Fruit fly (Drosophila melanogaster) whole organism, embryonic: ENCODE measurements around the gene VhaAC39-1.

Experiments
- Bgb ChIP-seq: fragments of 200-800 bp; sonication (Bioruptor generic); IDR thresholded peaks from 2 replicates; pipeline ENCODE4 v1.3.6; 2022; ENCODE audit warnings: missing biosample characterization, missing genetic modification characterization; ENCODE audit not compliant: partially characterized antibody
- CG10267 ChIP-seq: fragments of 200-800 bp; sonication (Bioruptor generic); optimal IDR thresholded peaks from 2 replicates; lab custom pipeline; 2018; ENCODE audit warnings: missing biosample characterization, mild to moderate bottlenecking, missing genetic modification characterization, moderate library complexity
- CG10979 ChIP-seq: fragments of 200-800 bp; sonication (Bioruptor generic); optimal IDR thresholded peaks from 2 replicates; lab custom pipeline; 2018; ENCODE audit warnings: missing biosample characterization, mild to moderate bottlenecking, missing genetic modification characterization, moderate library complexity
- CG11093 ChIP-seq: fragments of 200-800 bp; sonication (Bioruptor generic); IDR thresholded peaks from 3 replicates; pipeline ENCODE4 v1.3.6; 2022; ENCODE audit warnings: missing biosample characterization, missing genetic modification characterization
- CG12299 ChIP-seq: fragments of 200-800 bp; sonication (Bioruptor generic); optimal IDR thresholded peaks from 2 replicates; lab custom pipeline; 2018; ENCODE audit warnings: missing biosample characterization, mild to moderate bottlenecking, missing genetic modification characterization
- CG15269 ChIP-seq: fragments of 200-800 bp; sonication (Bioruptor generic); optimal IDR thresholded peaks from 2 replicates; lab custom pipeline; 2018; ENCODE audit warnings: missing biosample characterization, mild to moderate bottlenecking, missing genetic modification characterization, moderate library complexity
- CG15696 ChIP-seq: fragments of 200-800 bp; sonication (Bioruptor generic); optimal IDR thresholded peaks from 2 replicates; lab custom pipeline; 2019; ENCODE audit warnings: missing biosample characterization, mild to moderate bottlenecking, missing genetic modification characterization, moderate library complexity
- CG17385 ChIP-seq: fragments of 200-800 bp; sonication (Bioruptor generic); optimal IDR thresholded peaks from 3 replicates; lab custom pipeline; 2018; ENCODE audit warnings: missing biosample characterization, mild to moderate bottlenecking, missing genetic modification characterization
- CG2120 ChIP-seq: fragments of 200-800 bp; sonication (Bioruptor generic); optimal IDR thresholded peaks from 3 replicates; lab custom pipeline; 2016; ENCODE audit warnings: missing biosample characterization, missing genetic modification characterization
- CG32532 ChIP-seq: fragments of 200-800 bp; sonication (Bioruptor generic); IDR thresholded peaks from 2 replicates; pipeline ENCODE4 v1.3.6; 2022; ENCODE audit warnings: missing biosample characterization, missing genetic modification characterization
- CG3281 ChIP-seq: fragments of 200-800 bp; sonication (Bioruptor generic); optimal IDR thresholded peaks from 3 replicates; lab custom pipeline; 2017; ENCODE audit warnings: missing biosample characterization, mild to moderate bottlenecking, missing genetic modification characterization
- CG34422 ChIP-seq: fragments of 200-800 bp; sonication (Bioruptor generic); IDR thresholded peaks from 3 replicates; pipeline ENCODE4 v1.3.6; 2022; ENCODE audit warnings: missing biosample characterization, missing genetic modification characterization
- CG6175 ChIP-seq: fragments of 200-800 bp; sonication (Bioruptor generic); IDR thresholded peaks from 3 replicates; pipeline ENCODE4 v1.3.6; 2022; ENCODE audit warnings: missing biosample characterization, missing genetic modification characterization
- CG6689 ChIP-seq: fragments of 200-800 bp; sonication (Bioruptor generic); IDR thresholded peaks from 2 replicates; pipeline ENCODE4 v1.3.6; 2022; ENCODE audit warnings: missing biosample characterization, missing genetic modification characterization
- CG7271 ChIP-seq: fragments of 200-800 bp; sonication (Bioruptor generic); optimal IDR thresholded peaks from 2 replicates; lab custom pipeline; 2018; ENCODE audit warnings: missing biosample characterization, mild to moderate bottlenecking, missing genetic modification characterization, moderate library complexity
- CG8281 ChIP-seq: fragments of 200-800 bp; sonication (Bioruptor generic); optimal IDR thresholded peaks from 2 replicates; lab custom pipeline; 2018; ENCODE audit warnings: missing biosample characterization, mild to moderate bottlenecking, missing genetic modification characterization, moderate library complexity
- CG8924 ChIP-seq: fragments of 200-800 bp; optimal IDR thresholded peaks from 3 replicates; lab custom pipeline; 2019; ENCODE audit warnings: missing biosample characterization, mild to moderate bottlenecking, missing genetic modification characterization, moderate library complexity
- D19A ChIP-seq: fragments of 200-800 bp; optimal IDR thresholded peaks from 3 replicates; lab custom pipeline; 2019; ENCODE audit warnings: missing biosample characterization, mild to moderate bottlenecking, missing genetic modification characterization, moderate library complexity
- Dek ChIP-seq: fragments of 200-800 bp; sonication (Bioruptor generic); optimal IDR thresholded peaks from 3 replicates; lab custom pipeline; 2019; ENCODE audit warnings: missing biosample characterization, mild to moderate bottlenecking, missing genetic modification characterization, moderate library complexity
- Ets65A ChIP-seq: fragments of 200-800 bp; sonication (Bioruptor generic); peaks from one replicate; lab custom pipeline; 2016; ENCODE audit warnings: missing biosample characterization, missing genetic modification characterization
- HLHmδ ChIP-seq: fragments of 200-800 bp; sonication (Bioruptor generic); optimal IDR thresholded peaks from 2 replicates; lab custom pipeline; 2018; ENCODE audit warnings: missing biosample characterization, mild to moderate bottlenecking, missing genetic modification characterization, moderate library complexity
- Hr3 ChIP-seq: fragments of 200-800 bp; sonication (Bioruptor generic); optimal IDR thresholded peaks from 3 replicates; lab custom pipeline; 2016; ENCODE audit warnings: missing biosample characterization, missing genetic modification characterization
- Hr51 ChIP-seq, 2 experiments: fragments of 200-800 bp; sonication (Bioruptor generic); optimal IDR thresholded peaks; 2 replicates in 1 of 2; 3 replicates in 1 of 2; lab custom pipeline; 2016 to 2018; ENCODE audit warnings: missing biosample characterization in 2 of 2, missing genetic modification characterization in 2 of 2, mild to moderate bottlenecking in 1 of 2, moderate library complexity in 1 of 2
- Mes4 ChIP-seq: fragments of 200-800 bp; sonication (Bioruptor generic); optimal IDR thresholded peaks from 2 replicates; lab custom pipeline; 2016; ENCODE audit warnings: missing biosample characterization, missing genetic modification characterization
- Oaz ChIP-seq: fragments of 200-800 bp; sonication (Bioruptor generic); IDR thresholded peaks from 2 replicates; pipeline ENCODE4 v1.3.6; 2022; ENCODE audit warnings: missing biosample characterization, missing genetic modification characterization
- btn ChIP-seq: fragments of 200-800 bp; sonication (Bioruptor generic); optimal IDR thresholded peaks from 2 replicates; lab custom pipeline; 2016; ENCODE audit warnings: missing biosample characterization, missing genetic modification characterization
- chinmo ChIP-seq: fragments of 200-800 bp; sonication (Bioruptor generic); IDR thresholded peaks from 4 replicates; pipeline ENCODE4 v1.3.6; 2022; ENCODE audit warnings: missing biosample characterization, missing genetic modification characterization; ENCODE audit not compliant: partially characterized antibody
- dysf ChIP-seq: fragments of 200-800 bp; sonication (Bioruptor generic); IDR thresholded peaks from 3 replicates; pipeline ENCODE4 v1.3.6; 2022; ENCODE audit warnings: missing biosample characterization, missing genetic modification characterization
- eve ChIP-seq, 2 experiments: fragments of >200 bp; optimal IDR thresholded peaks; 2 replicates each; lab custom pipeline; 2017; ENCODE audit warnings: missing biosample characterization in 2 of 2, missing genetic modification characterization in 2 of 2
- fd3F ChIP-seq: fragments of 200-800 bp; sonication (Bioruptor generic); optimal IDR thresholded peaks from 2 replicates; lab custom pipeline; 2018; ENCODE audit warnings: missing biosample characterization, mild to moderate bottlenecking, missing genetic modification characterization, moderate library complexity
- gfzf ChIP-seq: fragments of 200-800 bp; sonication (Bioruptor generic); optimal IDR thresholded peaks from 2 replicates; lab custom pipeline; 2016; ENCODE audit warnings: missing biosample characterization, mild to moderate bottlenecking, missing genetic modification characterization, moderate library complexity
- grau ChIP-seq: fragments of 200-800 bp; optimal IDR thresholded peaks from 3 replicates; lab custom pipeline; 2019; ENCODE audit warnings: missing biosample characterization, mild to moderate bottlenecking, missing genetic modification characterization, moderate library complexity
- gsb ChIP-seq: fragments of 200-800 bp; sonication (Bioruptor generic); IDR thresholded peaks from 2 replicates; pipeline ENCODE4 v1.3.6; 2022; ENCODE audit warnings: missing biosample characterization, missing genetic modification characterization
- lov ChIP-seq, 2 experiments: fragments of 200-800 bp in 1 of 2; fragments of >200 bp in 1 of 2; sonication (Bioruptor generic) in 1 of 2; IDR thresholded peaks in 1 of 2; optimal IDR thresholded peaks in 1 of 2; 2 replicates in 1 of 2; 3 replicates in 1 of 2; pipeline versions ENCODE4 v1.3.6 to Lab custom; 2017 to 2022; ENCODE audit warnings: missing biosample characterization in 1 of 2, missing genetic modification characterization in 1 of 2
- mirr ChIP-seq: fragments of 200-800 bp; sonication (Bioruptor generic); optimal IDR thresholded peaks from 3 replicates; lab custom pipeline; 2018; ENCODE audit warnings: missing biosample characterization, mild to moderate bottlenecking, missing genetic modification characterization
- nmo ChIP-seq: fragments of 200-800 bp; sonication (Bioruptor generic); optimal IDR thresholded peaks from 2 replicates; lab custom pipeline; 2018; ENCODE audit warnings: missing biosample characterization, mild to moderate bottlenecking, missing genetic modification characterization, moderate library complexity
- pb ChIP-seq: fragments of 200-800 bp; sonication (Bioruptor generic); optimal IDR thresholded peaks from 3 replicates; lab custom pipeline; 2016; ENCODE audit warnings: missing biosample characterization, missing genetic modification characterization
- phol ChIP-seq: fragments of 200-800 bp; sonication (Bioruptor generic); optimal IDR thresholded peaks from 3 replicates; lab custom pipeline; 2018; ENCODE audit warnings: missing biosample characterization, mild to moderate bottlenecking, missing genetic modification characterization, moderate library complexity
- schlank ChIP-seq: fragments of 200-800 bp; sonication (Bioruptor generic); optimal IDR thresholded peaks from 2 replicates; lab custom pipeline; 2018; ENCODE audit warnings: missing biosample characterization, mild to moderate bottlenecking, missing genetic modification characterization
- sens ChIP-seq: fragments of 200-800 bp; sonication (Bioruptor generic); peaks from one replicate; lab custom pipeline; 2016; ENCODE audit warnings: missing biosample characterization, missing genetic modification characterization
- sim ChIP-seq: fragments of 200-800 bp; sonication (Bioruptor generic); IDR thresholded peaks from 2 replicates; pipeline ENCODE4 v1.3.6; 2022; ENCODE audit warnings: missing biosample characterization, missing genetic modification characterization
- sima ChIP-seq: fragments of 200-800 bp; sonication (Bioruptor generic); optimal IDR thresholded peaks from 2 replicates; lab custom pipeline; 2016; ENCODE audit warnings: missing biosample characterization, missing genetic modification characterization
- tio ChIP-seq: fragments of 200-800 bp; sonication (Bioruptor generic); optimal IDR thresholded peaks from 2 replicates; lab custom pipeline; 2017; ENCODE audit warnings: missing biosample characterization, missing genetic modification characterization, inconsistent platforms
- tup ChIP-seq: fragments of 200-800 bp; sonication (Bioruptor generic); optimal IDR thresholded peaks from 2 replicates; lab custom pipeline; 2016; ENCODE audit warnings: missing biosample characterization, mild to moderate bottlenecking, missing genetic modification characterization, moderate library complexity
- unpg ChIP-seq: fragments of 200-800 bp; sonication (Bioruptor generic); optimal IDR thresholded peaks from 3 replicates; lab custom pipeline; 2018; ENCODE audit warnings: missing biosample characterization, mild to moderate bottlenecking, missing genetic modification characterization, moderate library complexity
- wek ChIP-seq: fragments of 200-800 bp; sonication (Bioruptor generic); optimal IDR thresholded peaks from 3 replicates; lab custom pipeline; 2018; ENCODE audit warnings: missing biosample characterization, mild to moderate bottlenecking, missing genetic modification characterization, moderate library complexity

The VhaAC39-1 gene

DNA sequence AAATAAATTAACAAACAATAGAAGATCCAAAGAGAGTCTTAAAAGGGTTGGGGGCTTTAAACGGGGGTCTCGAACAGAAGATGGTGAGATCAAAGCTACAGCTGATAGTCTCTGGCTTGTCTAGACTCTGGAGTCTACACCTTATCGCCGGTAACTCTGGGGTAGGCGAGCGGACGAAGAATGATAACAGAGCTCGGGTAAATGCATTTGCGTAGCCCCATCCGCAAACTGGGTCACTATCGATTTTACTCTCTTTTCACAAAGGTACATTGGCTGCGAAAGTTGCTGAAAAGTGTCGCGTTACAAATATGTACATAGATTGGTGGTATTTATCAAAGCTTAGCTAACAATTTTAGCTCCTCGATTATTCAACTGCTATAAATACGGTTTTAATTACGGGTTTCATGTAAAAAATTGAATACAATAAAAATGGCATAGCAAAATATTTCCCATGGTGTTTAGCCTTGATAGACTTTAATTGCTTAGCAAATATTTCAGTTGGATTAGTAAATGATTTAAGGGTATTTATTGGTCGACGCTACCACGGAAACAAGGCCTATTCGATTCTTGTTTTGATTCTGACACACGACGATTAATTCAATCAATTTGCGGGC, 13.6 kb upstream of the VhaAC39-1 start (continued):
- TF ChIP-seq chinmo = no peak
- no peak for TF ChIP-seq btn (GFP tag; lab: Kevin White, UChicago)
- TF ChIP-seq Hr3 (GFP tag; lab: Kevin White, UChicago) = peak; percentile 22
- TF ChIP-seq CG12299 (tag; lab: Kevin White, UChicago) = no peak
- peak; percentile 41 for TF ChIP-seq phol
- no peak for TF ChIP-seq sima (GFP tag; lab: Kevin White, UChicago)
- no peak for TF ChIP-seq pb
- peak; percentile 12 for TF ChIP-seq CG10979 (tag; lab: Kevin White, UChicago)
- peak in 1 of 2 experiments; percentile 1 for TF ChIP-seq eve (GFP tag; optimal IDR thresholded peaks at IDR 0.05; lab: Kevin White, UChicago)
- no peak for TF ChIP-seq CG6689 (GFP tag; lab: Robert Waterston, UW)
- TF ChIP-seq Hr51 (GFP tag; optimal IDR thresholded peaks at IDR 0.05; lab: Kevin White, UChicago) = peak in 1 of 2 experiments; percentile 26
- no peak for TF ChIP-seq Bgb (GFP tag; lab: Robert Waterston, UW)
- TF ChIP-seq tup (GFP tag; lab: Kevin White, UChicago) = no peak
- TF ChIP-seq gsb (GFP tag; lab: Robert Waterston, UW) = no peak
- no peak for TF ChIP-seq CG3281 (GFP tag; lab: Kevin White, UChicago)
- peak; percentile 14; the same call in 1 of the 3 replicates for TF ChIP-seq dysf (GFP tag; lab: Robert Waterston, UW)
- peak; percentile 14 for TF ChIP-seq nmo (GFP tag; lab: Kevin White, UChicago)
- no peak for TF ChIP-seq CG32532
- peak; percentile 16 for TF ChIP-seq grau (tag; lab: Kevin White, UChicago)
- peak; percentile 8 for TF ChIP-seq unpg

dm6 chrX:3867782-3868181, 12.8 kb upstream of the VhaAC39-1 start:
- TF ChIP-seq CG34422 (GFP tag; lab: Robert Waterston, UW) = no peak
- no peak for TF ChIP-seq Ets65A (GFP tag; lab: Kevin White, UChicago)
- no peak for TF ChIP-seq mirr (GFP tag; lab: Kevin White, UChicago)
- no peak for TF ChIP-seq sim
- no peak for TF ChIP-seq wek (GFP tag; lab: Kevin White, UChicago)
- TF ChIP-seq sens = peak; percentile 20
- TF ChIP-seq CG3281 (GFP tag; lab: Kevin White, UChicago) = no peak
- no peak for TF ChIP-seq CG8281
- no peak for TF ChIP-seq tio (GFP tag; lab: Kevin White, UChicago)
- TF ChIP-seq, all 482 proteins: peak for 1

dm6 chrX:3868456-3869023, 12.0 kb upstream of the VhaAC39-1 start, which contains the start of gene CG2930:
Gene CG2930, plus strand, starts transcription at chrX:3868973.
- TF ChIP-seq HLHmδ (GFP tag; lab: Kevin White, UChicago) = no peak
- peak; percentile 36; the same call in 1 of the 3 replicates for TF ChIP-seq CG6175 (GFP tag; lab: Robert Waterston, UW)
- peak; percentile 72 for TF ChIP-seq D19A (tag; lab: Kevin White, UChicago)
- no peak for TF ChIP-seq mirr (GFP tag; lab: Kevin White, UChicago)
- peak; percentile 82 for TF ChIP-seq Oaz (GFP tag; lab: Robert Waterston, UW)
- peak; percentile 16 for TF ChIP-seq schlank (tag; lab: Kevin White, UChicago)
- TF ChIP-seq CG10267 (tag; lab: Kevin White, UChicago) = peak; percentile 74
- peak; percentile 79 for TF ChIP-seq CG8924 (tag; lab: Kevin White, UChicago)
- TF ChIP-seq CG17385 (GFP tag; lab: Kevin White, UChicago) = peak; percentile 78
- peak; percentile 81 for TF ChIP-seq CG15269 (tag; lab: Kevin White, UChicago)
- TF ChIP-seq lov (optimal IDR thresholded peaks at IDR 0.05; lab: Kevin White, UChicago) = no peak
- TF ChIP-seq lov (GFP tag; IDR thresholded peaks at IDR 0.05; lab: Robert Waterston, UW) = peak; percentile 92
- TF ChIP-seq CG2120 (GFP tag; lab: Kevin White, UChicago) = peak; percentile 50
- peak; percentile 98 for TF ChIP-seq sens
- TF ChIP-seq CG11093 (GFP tag; lab: Robert Waterston, UW) = peak; percentile 77; the same call in 2 of the 3 replicates
- TF ChIP-seq CG15696 = peak; percentile 59
- peak; percentile 65 for TF ChIP-seq Dek (tag; lab: Kevin White, UChicago)
- peak; percentile 82 for TF ChIP-seq Mes4 (GFP tag; lab: Kevin White, UChicago)
- peak; percentile 12 for TF ChIP-seq CG7271 (tag; lab: Kevin White, UChicago)
- no peak for TF ChIP-seq gfzf
- peak; percentile 38 for TF ChIP-seq fd3F (GFP tag; lab: Kevin White, UChicago)
